Fruit fly (Drosophila melanogaster) whole organism, embryonic: ENCODE measurements around the gene ghi.

Source experiments
- Aef1 ChIP-seq: fragments of 200-800 bp; sonication (Bioruptor generic); IDR thresholded peaks from 3 replicates; pipeline ENCODE4 v1.3.6; 2022; ENCODE audit warnings: missing biosample characterization, missing genetic modification characterization
- Bteb2 ChIP-seq: fragments of 200-800 bp; sonication (Bioruptor generic); optimal IDR thresholded peaks from 2 replicates; lab custom pipeline; 2016; ENCODE audit warnings: missing biosample characterization, missing genetic modification characterization
- CG15011 ChIP-seq: fragments of 200-800 bp; sonication (Bioruptor generic); optimal IDR thresholded peaks from 3 replicates; lab custom pipeline; 2018; ENCODE audit warnings: missing biosample characterization, mild to moderate bottlenecking, missing genetic modification characterization
- CG15269 ChIP-seq: fragments of 200-800 bp; sonication (Bioruptor generic); optimal IDR thresholded peaks from 2 replicates; lab custom pipeline; 2018; ENCODE audit warnings: missing biosample characterization, mild to moderate bottlenecking, missing genetic modification characterization, moderate library complexity
- CG1602 ChIP-seq: fragments of 200-800 bp; sonication (Bioruptor generic); optimal IDR thresholded peaks from 3 replicates; lab custom pipeline; 2016; ENCODE audit warnings: missing biosample characterization, missing genetic modification characterization
- CG17361 ChIP-seq: fragments of 200-800 bp; sonication (Bioruptor generic); IDR thresholded peaks from 3 replicates; pipeline ENCODE4 v1.3.6; 2022; ENCODE audit warnings: missing biosample characterization, missing genetic modification characterization
- CG17385 ChIP-seq: fragments of 200-800 bp; sonication (Bioruptor generic); optimal IDR thresholded peaks from 3 replicates; lab custom pipeline; 2018; ENCODE audit warnings: missing biosample characterization, mild to moderate bottlenecking, missing genetic modification characterization
- CG18619 ChIP-seq: fragments of 200-800 bp; sonication (Bioruptor generic); optimal IDR thresholded peaks from 3 replicates; lab custom pipeline; 2017; ENCODE audit warnings: missing biosample characterization, mild to moderate bottlenecking, missing genetic modification characterization
- CG31224 ChIP-seq: fragments of 200-800 bp; sonication (Bioruptor generic); IDR thresholded peaks from 2 replicates; pipeline ENCODE4 v1.3.6; 2022; ENCODE audit warnings: missing biosample characterization, missing genetic modification characterization
- CG31365 ChIP-seq: fragments of 200-800 bp; sonication (Bioruptor generic); optimal IDR thresholded peaks from 2 replicates; lab custom pipeline; 2018; ENCODE audit warnings: missing biosample characterization, mild to moderate bottlenecking, missing genetic modification characterization
- CG32532 ChIP-seq: fragments of 200-800 bp; sonication (Bioruptor generic); IDR thresholded peaks from 2 replicates; pipeline ENCODE4 v1.3.6; 2022; ENCODE audit warnings: missing biosample characterization, missing genetic modification characterization
- CG33213 ChIP-seq: fragments of 200-800 bp; sonication (Bioruptor generic); optimal IDR thresholded peaks from 3 replicates; lab custom pipeline; 2016; ENCODE audit warnings: missing biosample characterization, missing genetic modification characterization
- CG34224 ChIP-seq: fragments of 200-800 bp; sonication (Bioruptor generic); IDR thresholded peaks from 3 replicates; pipeline ENCODE4 v1.3.6; 2022; ENCODE audit warnings: missing biosample characterization, missing genetic modification characterization; ENCODE audit not compliant: partially characterized antibody
- CG3838 ChIP-seq: fragments of 200-800 bp; sonication (Bioruptor generic); optimal IDR thresholded peaks from 3 replicates; lab custom pipeline; 2016; ENCODE audit warnings: missing biosample characterization, missing genetic modification characterization
- CG4360 ChIP-seq: fragments of 200-800 bp; sonication (Bioruptor generic); IDR thresholded peaks from 2 replicates; pipeline ENCODE4 v1.3.6; 2022; ENCODE audit warnings: missing biosample characterization, missing genetic modification characterization
- CG4820 ChIP-seq: fragments of 200-800 bp; sonication (Bioruptor generic); optimal IDR thresholded peaks from 3 replicates; lab custom pipeline; 2016; ENCODE audit warnings: missing biosample characterization, missing genetic modification characterization
- CG6765 ChIP-seq: fragments of 200-800 bp; sonication (Bioruptor generic); optimal IDR thresholded peaks from 3 replicates; lab custom pipeline; 2017; ENCODE audit warnings: missing biosample characterization, mild to moderate bottlenecking, missing genetic modification characterization
- CG7928 ChIP-seq: fragments of 200-800 bp; sonication (Bioruptor generic); optimal IDR thresholded peaks from 2 replicates; lab custom pipeline; 2017; ENCODE audit warnings: missing biosample characterization, mild to moderate bottlenecking, missing genetic modification characterization
- CG8089 ChIP-seq: fragments of 200-800 bp; sonication (Bioruptor generic); optimal IDR thresholded peaks from 3 replicates; lab custom pipeline; 2016; ENCODE audit warnings: missing biosample characterization, missing genetic modification characterization
- CG8359 ChIP-seq: fragments of 200-800 bp; sonication (Bioruptor generic); optimal IDR thresholded peaks from 2 replicates; lab custom pipeline; 2017; ENCODE audit warnings: missing biosample characterization, mild to moderate bottlenecking, missing genetic modification characterization, borderline replicate concordance
- CG8478 ChIP-seq: fragments of >200 bp; optimal IDR thresholded peaks from 2 replicates; lab custom pipeline; 2018
- CG9215 ChIP-seq: fragments of 200-800 bp; sonication (Bioruptor generic); IDR thresholded peaks from 2 replicates; pipeline ENCODE4 v1.3.6; 2022; ENCODE audit warnings: missing biosample characterization, missing genetic modification characterization
- Dad ChIP-seq: fragments of 200-800 bp; sonication (Bioruptor generic); optimal IDR thresholded peaks from 3 replicates; lab custom pipeline; 2016; ENCODE audit warnings: missing biosample characterization, missing genetic modification characterization
- Deaf1 ChIP-seq: fragments of 200-800 bp; optimal IDR thresholded peaks from 3 replicates; lab custom pipeline; 2019; ENCODE audit warnings: missing biosample characterization, mild to moderate bottlenecking, missing genetic modification characterization, moderate library complexity
- Doc2 ChIP-seq: fragments of 200-800 bp; sonication (Bioruptor generic); IDR thresholded peaks from 2 replicates; pipeline ENCODE4 v1.3.6; 2022; ENCODE audit warnings: missing biosample characterization, missing genetic modification characterization
- Doc3 ChIP-seq: fragments of 200-800 bp; sonication (Bioruptor generic); IDR thresholded peaks from 3 replicates; pipeline ENCODE4 v1.3.6; 2022; ENCODE audit warnings: missing biosample characterization, missing genetic modification characterization; ENCODE audit not compliant: partially characterized antibody
- Dref ChIP-seq: fragments of 200-800 bp; sonication (Bioruptor generic); IDR thresholded peaks from 2 replicates; pipeline ENCODE4 v1.3.6; 2022; ENCODE audit warnings: missing biosample characterization, missing genetic modification characterization
- Drgx ChIP-seq: fragments of 200-800 bp; sonication (Bioruptor generic); IDR thresholded peaks from 2 replicates; pipeline ENCODE4 v1.3.6; 2022; ENCODE audit warnings: missing biosample characterization, missing genetic modification characterization
- Hsf ChIP-seq: fragments of 200-800 bp; sonication (Bioruptor generic); optimal IDR thresholded peaks from 3 replicates; lab custom pipeline; 2016; ENCODE audit warnings: missing biosample characterization, missing genetic modification characterization
- MBD-R2 ChIP-seq: fragments of 200-800 bp; sonication (Bioruptor generic); IDR thresholded peaks from 2 replicates; pipeline ENCODE4 v1.3.6; 2022; ENCODE audit warnings: missing biosample characterization, missing genetic modification characterization
- Myb ChIP-seq: fragments of 200-800 bp; sonication (Bioruptor generic); optimal IDR thresholded peaks from 2 replicates; lab custom pipeline; 2016; ENCODE audit warnings: missing biosample characterization, missing genetic modification characterization
- Nf-YA ChIP-seq: fragments of 200-800 bp; sonication (Bioruptor generic); IDR thresholded peaks from 2 replicates; pipeline ENCODE4 v1.3.6; 2022; ENCODE audit warnings: missing biosample characterization, missing genetic modification characterization
- Optix ChIP-seq: fragments of 200-800 bp; sonication (Bioruptor generic); IDR thresholded peaks from 3 replicates; pipeline ENCODE4 v1.3.6; 2022; ENCODE audit warnings: missing biosample characterization, missing genetic modification characterization
- Ptx1 ChIP-seq: fragments of 200-800 bp; sonication (Bioruptor generic); IDR thresholded peaks from 2 replicates; pipeline ENCODE4 v1.3.6; 2022; ENCODE audit warnings: missing biosample characterization, missing genetic modification characterization
- Spps ChIP-seq: fragments of 200-800 bp; sonication (Bioruptor generic); optimal IDR thresholded peaks from 2 replicates; lab custom pipeline; 2018; ENCODE audit warnings: missing biosample characterization, mild to moderate bottlenecking, missing genetic modification characterization
- ap ChIP-seq: fragments of 200-800 bp; sonication (Bioruptor generic); IDR thresholded peaks from 2 replicates; pipeline ENCODE4 v1.3.6; 2022; ENCODE audit warnings: missing biosample characterization, missing genetic modification characterization
- ash1 ChIP-seq: fragments of 200-800 bp; sonication (Bioruptor generic); optimal IDR thresholded peaks from 2 replicates; lab custom pipeline; 2018; ENCODE audit warnings: missing biosample characterization, mild to moderate bottlenecking, missing genetic modification characterization
- br ChIP-seq: fragments of >200 bp; optimal IDR thresholded peaks from 2 replicates; lab custom pipeline; 2017
- cad ChIP-seq: fragments of >200 bp; optimal IDR thresholded peaks from 2 replicates; lab custom pipeline; 2017; ENCODE audit warnings: missing biosample characterization, missing genetic modification characterization
- cg ChIP-seq: fragments of 200-800 bp; sonication (Bioruptor generic); optimal IDR thresholded peaks from 3 replicates; lab custom pipeline; 2019; ENCODE audit warnings: missing biosample characterization, mild to moderate bottlenecking, missing genetic modification characterization, moderate library complexity
- chn ChIP-seq: fragments of 200-800 bp; sonication (Bioruptor generic); optimal IDR thresholded peaks from 2 replicates; lab custom pipeline; 2016; ENCODE audit warnings: missing biosample characterization, missing genetic modification characterization
- da ChIP-seq: fragments of 200-800 bp; sonication (Bioruptor generic); optimal IDR thresholded peaks from 2 replicates; lab custom pipeline; 2016; ENCODE audit warnings: missing biosample characterization, missing genetic modification characterization
- eve ChIP-seq, 2 experiments: fragments of >200 bp; optimal IDR thresholded peaks; 2 replicates each; lab custom pipeline; 2017; ENCODE audit warnings: missing biosample characterization in 2 of 2, missing genetic modification characterization in 2 of 2
- fru ChIP-seq: fragments of >200 bp; optimal IDR thresholded peaks from 2 replicates; lab custom pipeline; 2017
- insv ChIP-seq, 2 experiments: fragments of 200-800 bp; sonication (Bioruptor generic); optimal IDR thresholded peaks; 3 replicates each; lab custom pipeline; 2016 to 2018; ENCODE audit warnings: missing biosample characterization in 2 of 2, missing genetic modification characterization in 2 of 2
- lab ChIP-seq: fragments of 200-800 bp; sonication (Bioruptor generic); optimal IDR thresholded peaks from 3 replicates; lab custom pipeline; 2017; ENCODE audit warnings: missing biosample characterization, missing genetic modification characterization, mild to moderate bottlenecking, moderate library complexity, missing genetic modification reagents
- org-1 ChIP-seq: fragments of 200-800 bp; sonication (Bioruptor generic); optimal IDR thresholded peaks from 2 replicates; lab custom pipeline; 2017; ENCODE audit warnings: missing biosample characterization, missing genetic modification characterization
- pho ChIP-seq: fragments of 200-800 bp; sonication (Bioruptor generic); optimal IDR thresholded peaks from 2 replicates; lab custom pipeline; 2016; ENCODE audit warnings: missing biosample characterization, missing genetic modification characterization
- sens ChIP-seq: fragments of 200-800 bp; sonication (Bioruptor generic); peaks from one replicate; lab custom pipeline; 2016; ENCODE audit warnings: missing biosample characterization, missing genetic modification characterization
- sob ChIP-seq: fragments of 200-800 bp; sonication (Bioruptor generic); IDR thresholded peaks from 2 replicates; pipeline ENCODE4 v1.3.6; 2022; ENCODE audit warnings: missing biosample characterization, missing genetic modification characterization
- tio ChIP-seq: fragments of 200-800 bp; sonication (Bioruptor generic); optimal IDR thresholded peaks from 2 replicates; lab custom pipeline; 2017; ENCODE audit warnings: missing biosample characterization, missing genetic modification characterization, inconsistent platforms
- tll ChIP-seq, 2 experiments: fragments of 200-800 bp in 1 of 2; fragments of >200 bp in 1 of 2; sonication (Bioruptor generic) in 1 of 2; optimal IDR thresholded peaks; 2 replicates each; lab custom pipeline; 2017 to 2019; ENCODE audit warnings: missing biosample characterization in 2 of 2, missing genetic modification characterization in 2 of 2, mild to moderate bottlenecking in 1 of 2, moderate library complexity in 1 of 2
- tx ChIP-seq: fragments of 200-800 bp; sonication (Bioruptor generic); optimal IDR thresholded peaks from 2 replicates; lab custom pipeline; 2016; ENCODE audit warnings: missing biosample characterization, missing genetic modification characterization
- vfl ChIP-seq: fragments of 200-800 bp; sonication (Bioruptor generic); optimal IDR thresholded peaks from 2 replicates; lab custom pipeline; 2016; ENCODE audit warnings: missing biosample characterization, missing genetic modification characterization

The ghi gene

DNA sequence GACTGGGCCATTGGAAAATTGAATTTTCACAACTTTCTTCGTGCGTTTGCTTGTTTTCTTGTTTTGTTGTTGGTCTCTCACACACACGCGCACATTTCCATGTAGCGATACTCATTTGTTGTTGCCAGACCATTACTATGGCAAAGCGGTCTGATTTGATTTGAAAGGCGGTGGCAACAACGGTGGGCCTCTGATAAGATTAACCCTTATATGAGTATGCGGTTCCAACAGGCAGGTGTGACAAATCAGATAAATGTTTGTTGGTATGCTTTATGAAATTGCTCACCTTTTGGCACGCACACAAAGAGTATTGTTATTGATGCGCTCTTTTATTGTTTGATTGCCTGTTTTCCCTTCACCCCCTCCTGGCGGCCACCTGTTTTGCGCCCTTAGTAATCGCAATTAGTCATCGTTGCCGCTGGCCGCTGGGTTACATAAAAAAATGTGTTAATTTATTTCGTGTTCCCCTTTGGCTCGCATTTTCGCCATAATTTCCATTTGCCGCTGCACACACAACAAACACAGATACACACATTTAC, 4.4 kb upstream of the ghi start (continued):
- TF ChIP-seq CG32532 (GFP tag; lab: Robert Waterston, UW) (peak; percentile 12; the same call in 1 of the 2 replicates), vfl (GFP tag; lab: Kevin White, UChicago) (no peak), Optix (GFP tag; lab: Robert Waterston, UW) (no peak), CG9215 (no peak), eve (GFP tag; optimal IDR thresholded peaks at IDR 0.05; lab: Kevin White, UChicago) (no peak), sens (peak; percentile 86), Drgx (GFP tag; lab: Robert Waterston, UW) (no peak), Dref (GFP tag; lab: Robert Waterston, UW) (no peak), CG34224 (no peak), ash1 (GFP tag; lab: Kevin White, UChicago) (no peak), CG18619 (no peak), CG4360 (GFP tag; lab: Robert Waterston, UW) (peak; percentile 85), Aef1 (GFP tag; lab: Robert Waterston, UW) (peak; percentile 62; the same call in 2 of the 3 replicates), CG8478 (lab: Kevin White, UChicago) (no peak), tll (GFP tag; optimal IDR thresholded peaks at IDR 0.05; lab: Kevin White, UChicago) (peak in 1 of 2 experiments; percentile 45), Doc3 (GFP tag; lab: Robert Waterston, UW) (no peak), CG8359 (GFP tag; lab: Kevin White, UChicago) (no peak), Dad (GFP tag; lab: Kevin White, UChicago) (no peak), cg (GFP tag; lab: Kevin White, UChicago) (peak; percentile 90), CG17385 (no peak), CG4820 (GFP tag; lab: Kevin White, UChicago) (no peak), Doc2 (GFP tag; lab: Robert Waterston, UW) (no peak), tx (GFP tag; lab: Kevin White, UChicago) (no peak), CG3838 (GFP tag; lab: Kevin White, UChicago) (no peak), Bteb2 (GFP tag; lab: Kevin White, UChicago) (no peak), ap (GFP tag; lab: Robert Waterston, UW) (no peak), CG31365 (tag; lab: Kevin White, UChicago) (no peak), org-1 (GFP tag; lab: Kevin White, UChicago) (no peak), CG15011 (no peak), chn (GFP tag; lab: Kevin White, UChicago) (no peak), CG31224 (GFP tag; lab: Robert Waterston, UW) (no peak), cad (GFP tag; lab: Kevin White, UChicago) (peak; percentile 23), Spps (tag; lab: Kevin White, UChicago) (no peak), CG6765 (no peak), MBD-R2 (peak; percentile 7; the same call in 1 of the 2 replicates), Nf-YA (no peak), da (GFP tag; lab: Kevin White, UChicago) (no peak), CG7928 (GFP tag; lab: Kevin White, UChicago) (no peak), insv (GFP tag; optimal IDR thresholded peaks at IDR 0.05; lab: Kevin White, UChicago) (peak; percentile 97 to 100), CG8089 (GFP tag; lab: Kevin White, UChicago) (no peak), lab (GFP tag; lab: Kevin White, UChicago) (peak; percentile 68), pho (GFP tag; lab: Kevin White, UChicago) (no peak), fru (lab: Kevin White, UChicago) (no peak), Myb (GFP tag; lab: Kevin White, UChicago) (no peak), Deaf1 (tag; lab: Kevin White, UChicago) (no peak), Ptx1 (GFP tag; lab: Robert Waterston, UW) (no peak), CG33213 (GFP tag; lab: Kevin White, UChicago) (no peak), CG1602 (GFP tag; lab: Kevin White, UChicago) (no peak), tio (no peak), sob (GFP tag; lab: Robert Waterston, UW) (no peak), CG17361 (GFP tag; lab: Robert Waterston, UW) (no peak), CG15269 (tag; lab: Kevin White, UChicago) (peak; percentile 14), Hsf (GFP tag; lab: Kevin White, UChicago) (no peak), br (lab: Kevin White, UChicago) (no peak)
